Worm (Caenorhabditis elegans) whole organism, L2 larva: ENCODE data around the gene ogt-1.
A peak's percentile ranks its signal among the peaks of the same experiment; 100 is the strongest.

Source experiments
- F13H6.1 ChIP-seq: sonication (generic microtip); optimal IDR thresholded peaks from 2 replicates; lab custom pipeline; 2016; ENCODE audit warnings: missing genetic modification characterization, missing compliant biosample characterization
- R02D3.7 ChIP-seq: fragments of 150-350 bp; optimal IDR thresholded peaks from 2 replicates; lab custom pipeline; 2014; ENCODE audit warnings: missing biosample characterization, missing genetic modification characterization
- alr-1 ChIP-seq: fragments of 150-350 bp; optimal IDR thresholded peaks from 2 replicates; lab custom pipeline; 2014; ENCODE audit warnings: missing biosample characterization, missing genetic modification characterization
- aly-2 ChIP-seq: fragments of 150-350 bp; optimal IDR thresholded peaks from 2 replicates; lab custom pipeline; 2014; ENCODE audit warnings: missing biosample characterization, missing genetic modification characterization
- ceh-16 ChIP-seq: fragments of 150-350 bp; optimal IDR thresholded peaks from 2 replicates; lab custom pipeline; 2014; ENCODE audit warnings: missing biosample characterization, missing genetic modification characterization
- ceh-82 ChIP-seq: fragments of 150-350 bp; optimal IDR thresholded peaks from 2 replicates; lab custom pipeline; 2014; ENCODE audit warnings: missing biosample characterization, missing genetic modification characterization
- crh-2 ChIP-seq: sonication (generic microtip); optimal IDR thresholded peaks from 2 replicates; lab custom pipeline; 2017; ENCODE audit warnings: missing biosample characterization, missing genetic modification characterization
- dmd-4 ChIP-seq: sonication (generic microtip); optimal IDR thresholded peaks from 2 replicates; lab custom pipeline; 2017; ENCODE audit warnings: missing biosample characterization, missing genetic modification characterization
- egl-27 ChIP-seq: sonication (generic microtip); optimal IDR thresholded peaks from 3 replicates; lab custom pipeline; 2017; ENCODE audit warnings: missing biosample characterization, missing genetic modification reagents, missing genetic modification characterization
- elt-1 ChIP-seq: fragments of 150-350 bp; optimal IDR thresholded peaks from 2 replicates; lab custom pipeline; 2014; ENCODE audit warnings: missing biosample characterization, missing genetic modification characterization
- elt-3 ChIP-seq: sonication (generic microtip); optimal IDR thresholded peaks from 2 replicates; lab custom pipeline; 2017; ENCODE audit warnings: missing biosample characterization, missing genetic modification characterization
- fos-1 ChIP-seq: fragments of 150-350 bp; optimal IDR thresholded peaks from 2 replicates; lab custom pipeline; 2014; ENCODE audit warnings: missing biosample characterization, missing genetic modification characterization
- gmeb-1 ChIP-seq: fragments of 150-350 bp; optimal IDR thresholded peaks from 2 replicates; lab custom pipeline; 2014; ENCODE audit warnings: missing biosample characterization, missing genetic modification characterization
- lin-11 ChIP-seq: fragments of 150-350 bp; sonication (generic microtip); optimal IDR thresholded peaks from 2 replicates; lab custom pipeline; 2014; ENCODE audit warnings: missing biosample characterization, missing genetic modification characterization, inconsistent platforms, mixed read lengths
- lin-13 ChIP-seq: fragments of 150-350 bp; optimal IDR thresholded peaks from 2 replicates; lab custom pipeline; 2014; ENCODE audit warnings: missing biosample characterization, missing genetic modification reagents, missing genetic modification characterization
- lin-39 ChIP-seq: fragments of 150-350 bp; optimal IDR thresholded peaks from 2 replicates; lab custom pipeline; 2014; ENCODE audit warnings: missing biosample characterization, missing genetic modification reagents, missing genetic modification characterization
- mab-5 ChIP-seq: fragments of 150-350 bp; optimal IDR thresholded peaks from 2 replicates; lab custom pipeline; 2014; ENCODE audit warnings: missing biosample characterization, missing genetic modification characterization
- mbf-1 ChIP-seq: sonication (generic microtip); optimal IDR thresholded peaks from 2 replicates; lab custom pipeline; 2017; ENCODE audit warnings: missing biosample characterization, missing genetic modification characterization
- mdl-1 ChIP-seq, 2 experiments: fragments of 150-350 bp in 1 of 2; sonication (generic microtip) in 1 of 2; optimal IDR thresholded peaks; 2 replicates each; lab custom pipeline; 2017; ENCODE audit warnings: missing biosample characterization in 2 of 2, missing genetic modification characterization in 2 of 2
- nhr-10 ChIP-seq: sonication (generic microtip); optimal IDR thresholded peaks from 2 replicates; lab custom pipeline; 2017; ENCODE audit warnings: missing biosample characterization, missing genetic modification characterization
- nhr-11 ChIP-seq: fragments of 150-350 bp; optimal IDR thresholded peaks from 2 replicates; lab custom pipeline; 2014; ENCODE audit warnings: missing biosample characterization, missing genetic modification characterization
- nhr-12 ChIP-seq: fragments of 150-350 bp; optimal IDR thresholded peaks from 2 replicates; lab custom pipeline; 2014; ENCODE audit warnings: missing biosample characterization, missing genetic modification characterization
- nhr-129 ChIP-seq: fragments of 150-350 bp; optimal IDR thresholded peaks from 2 replicates; lab custom pipeline; 2014; ENCODE audit warnings: missing biosample characterization, missing genetic modification characterization
- nhr-21 ChIP-seq: fragments of 150-350 bp; optimal IDR thresholded peaks from 2 replicates; lab custom pipeline; 2014; ENCODE audit warnings: missing biosample characterization, missing genetic modification characterization
- nhr-25 ChIP-seq: fragments of 150-350 bp; sonication (generic microtip); optimal IDR thresholded peaks from 3 replicates; lab custom pipeline; 2014; ENCODE audit warnings: missing biosample characterization, missing genetic modification characterization
- nhr-77 ChIP-seq: fragments of 150-350 bp; optimal IDR thresholded peaks from 2 replicates; lab custom pipeline; 2014; ENCODE audit warnings: missing biosample characterization, missing genetic modification characterization
- sem-4 ChIP-seq: fragments of 150-350 bp; optimal IDR thresholded peaks from 2 replicates; lab custom pipeline; 2014; ENCODE audit warnings: missing biosample characterization, missing genetic modification reagents, missing genetic modification characterization
- sma-3 ChIP-seq: sonication (generic microtip); optimal IDR thresholded peaks from 2 replicates; lab custom pipeline; 2016; ENCODE audit warnings: missing genetic modification reagents, missing genetic modification characterization, missing compliant biosample characterization
- sma-9 ChIP-seq, 2 experiments: fragments of 150-350 bp in 1 of 2; sonication (generic microtip) in 1 of 2; optimal IDR thresholded peaks; 2 replicates each; lab custom pipeline; 2014 to 2016; ENCODE audit warnings: missing genetic modification characterization in 2 of 2, mild to moderate bottlenecking in 1 of 2, missing biosample characterization in 1 of 2, missing compliant biosample characterization in 1 of 2, missing genetic modification reagents in 1 of 2, moderate library complexity in 1 of 2
- unc-39 ChIP-seq: fragments of 150-350 bp; optimal IDR thresholded peaks from 2 replicates; lab custom pipeline; 2014; ENCODE audit warnings: missing biosample characterization, missing genetic modification characterization
- unc-55 ChIP-seq: fragments of 150-350 bp; sonication (generic microtip); optimal IDR thresholded peaks from 3 replicates; lab custom pipeline; 2014; ENCODE audit warnings: missing biosample characterization, missing genetic modification reagents, missing genetic modification characterization
- zag-1 ChIP-seq: fragments of 150-350 bp; optimal IDR thresholded peaks from 2 replicates; lab custom pipeline; 2014; ENCODE audit warnings: missing biosample characterization, missing genetic modification characterization
- ztf-11 ChIP-seq: sonication (generic microtip); optimal IDR thresholded peaks from 2 replicates; lab custom pipeline; 2017; ENCODE audit warnings: missing biosample characterization, missing genetic modification characterization
- ztf-4 ChIP-seq: fragments of 150-350 bp; optimal IDR thresholded peaks from 2 replicates; lab custom pipeline; 2014; ENCODE audit warnings: missing biosample characterization, missing genetic modification characterization

ogt-1 gene

ce11 chrIII:7106854-7107253 lies 46.7 kb downstream of the ogt-1 start:
- TF ChIP-seq nhr-77 (no peak), fos-1 (tag; lab: Kevin White, UChicago) (peak; percentile 43)

ce11 chrIII:7103940-7104440 lies 49.6 kb downstream of the ogt-1 start, which contains the start of gene cpg-2:
cpg-2 (minus strand) TSS chrIII:7103990.
- no peak for TF ChIP-seq alr-1 (tag; lab: Kevin White, UChicago)
- TF ChIP-seq sma-9 (GFP tag; optimal IDR thresholded peaks at IDR 0.05; lab: Kevin White, UChicago): no peak
- TF ChIP-seq sma-9 (tag; optimal IDR thresholded peaks at IDR 0.05; lab: Kevin White, UChicago): no peak
- no peak for TF ChIP-seq nhr-77
- TF ChIP-seq mab-5 (tag; lab: Kevin White, UChicago): no peak
- TF ChIP-seq dmd-4 (tag; lab: Kevin White, UChicago): no peak
- no peak for TF ChIP-seq sma-3 (GFP tag; lab: Kevin White, UChicago)
- TF ChIP-seq ztf-11 (tag; lab: Kevin White, UChicago): no peak
- no peak for TF ChIP-seq nhr-25
- TF ChIP-seq lin-11 (tag; lab: Kevin White, UChicago): no peak
- no peak for TF ChIP-seq unc-55 (GFP tag; lab: Kevin White, UChicago)
- TF ChIP-seq elt-1 (tag; lab: Kevin White, UChicago): no peak
- no peak for TF ChIP-seq sem-4 (tag; lab: Kevin White, UChicago)

- no peak for TF ChIP-seq aly-2
- no peak for TF ChIP-seq crh-2 (tag; lab: Kevin White, UChicago)
- TF ChIP-seq nhr-11 (tag; lab: Kevin White, UChicago): no peak
- no peak for TF ChIP-seq nhr-77
- TF ChIP-seq ceh-82 (tag; lab: Kevin White, UChicago): no peak
- no peak for TF ChIP-seq R02D3.7 (tag; lab: Kevin White, UChicago)
- TF ChIP-seq zag-1 (tag; lab: Kevin White, UChicago): no peak
- no peak for TF ChIP-seq ceh-16
- TF ChIP-seq nhr-12: no peak
- TF ChIP-seq mbf-1 (tag; lab: Kevin White, UChicago): no peak
- TF ChIP-seq mab-5 (tag; lab: Kevin White, UChicago): no peak
- TF ChIP-seq lin-13 (GFP tag; lab: Kevin White, UChicago): no peak
- no peak for TF ChIP-seq elt-1 (tag; lab: Kevin White, UChicago)
Measured at ce11 chrIII:7101814-7102477, 51.7 kb downstream of the ogt-1 start.

- TF ChIP-seq ztf-11 (tag; lab: Kevin White, UChicago) (no peak), elt-1 (tag; lab: Kevin White, UChicago) (no peak), ztf-4 (tag; lab: Kevin White, UChicago) (no peak), nhr-21 (tag; lab: Kevin White, UChicago) (no peak), nhr-10 (tag; lab: Kevin White, UChicago) (no peak), gmeb-1 (tag; lab: Kevin White, UChicago) (no peak), nhr-11 (tag; lab: Kevin White, UChicago) (no peak), lin-13 (GFP tag; lab: Kevin White, UChicago) (no peak), F13H6.1 (tag; lab: Kevin White, UChicago) (no peak), nhr-129 (no peak), sem-4 (tag; lab: Kevin White, UChicago) (no peak), sma-3 (GFP tag; lab: Kevin White, UChicago) (no peak), dmd-4 (tag; lab: Kevin White, UChicago) (no peak), mdl-1 (tag; optimal IDR thresholded peaks at IDR 0.05; lab: Kevin White, UChicago) (no peak), lin-39 (tag; lab: Kevin White, UChicago) (no peak), unc-39 (no peak), lin-11 (tag; lab: Kevin White, UChicago) (no peak), egl-27 (no peak)
Measured at ce11 chrIII:7100001-7100400, 53.6 kb downstream of the ogt-1 start, which contains the start of gene ZK418.11. ZK418.11 (plus strand) TSS chrIII:7100289.

DNA sequence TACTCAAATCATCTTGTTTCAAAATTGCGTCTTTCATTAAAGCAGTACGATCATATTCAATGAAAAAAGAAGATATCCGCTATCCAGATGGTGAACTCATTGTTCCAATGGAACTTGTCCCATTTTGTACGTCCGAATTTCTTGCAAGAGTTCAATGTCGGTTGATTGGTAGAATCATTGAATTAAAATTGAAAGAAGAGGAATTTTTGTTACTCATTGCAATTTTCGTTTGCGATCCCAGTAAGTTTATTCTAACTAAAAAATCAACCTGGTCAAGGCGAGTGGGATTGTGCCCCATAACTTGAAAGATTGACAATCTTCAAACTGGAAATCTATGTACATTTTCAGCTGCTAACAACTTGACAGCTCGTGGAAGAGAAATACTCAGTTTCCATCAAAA lies 57.1 kb downstream of the ogt-1 start:
- TF ChIP-seq mbf-1 (tag; lab: Kevin White, UChicago): no peak
- no peak for TF ChIP-seq elt-3 (tag; lab: Kevin White, UChicago)
